Worm (Caenorhabditis elegans) whole organism, L1 larva: ENCODE measurements around the gene Y67A10A.7.

ENCODE experiments used
- C16A3.4 ChIP-seq: fragments of 150-350 bp; optimal IDR thresholded peaks from 2 replicates; lab custom pipeline; 2014; ENCODE audit warnings: missing biosample characterization, missing genetic modification characterization
- C34B4.2 ChIP-seq: sonication (generic microtip); optimal IDR thresholded peaks from 2 replicates; lab custom pipeline; 2017; ENCODE audit warnings: mild to moderate bottlenecking, missing genetic modification characterization, missing compliant biosample characterization
- aha-1 ChIP-seq: fragments of 150-350 bp; optimal IDR thresholded peaks from 2 replicates; lab custom pipeline; 2014; ENCODE audit warnings: missing biosample characterization, missing genetic modification characterization
- alr-1 ChIP-seq: fragments of 200-800 bp; sonication (Bioruptor generic); optimal IDR thresholded peaks from 2 replicates; lab custom pipeline; 2018; ENCODE audit warnings: borderline replicate concordance, mild to moderate bottlenecking, missing genetic modification characterization, missing compliant biosample characterization
- aly-2 ChIP-seq: fragments of 150-350 bp; optimal IDR thresholded peaks from 2 replicates; lab custom pipeline; 2014; ENCODE audit warnings: missing biosample characterization, missing genetic modification characterization
- ama-1 ChIP-seq: fragments of 150-350 bp; optimal IDR thresholded peaks from 2 replicates; lab custom pipeline; 2014
- blmp-1 ChIP-seq: fragments of 150-350 bp; optimal IDR thresholded peaks from 2 replicates; lab custom pipeline; 2014; ENCODE audit warnings: missing biosample characterization, missing genetic modification characterization
- ceh-82 ChIP-seq, 3 experiments: fragments of 150-350 bp in 1 of 3; sonication (generic microtip) in 2 of 3; optimal IDR thresholded peaks; 2 replicates each; lab custom pipeline; 2014 to 2017; ENCODE audit warnings: missing biosample characterization in 3 of 3, missing genetic modification characterization in 3 of 3
- ceh-88 ChIP-seq: fragments of 200-800 bp; sonication (Bioruptor generic); IDR thresholded peaks from 2 replicates; pipeline ENCODE4 v1.3.6; 2022; ENCODE audit warnings: missing genetic modification characterization, missing compliant biosample characterization
- ces-1 ChIP-seq: fragments of 150-350 bp; optimal IDR thresholded peaks from 2 replicates; lab custom pipeline; 2014; ENCODE audit warnings: missing biosample characterization, missing genetic modification reagents, missing genetic modification characterization
- dsc-1 ChIP-seq: sonication (generic microtip); optimal IDR thresholded peaks from 2 replicates; lab custom pipeline; 2016; ENCODE audit warnings: mild to moderate bottlenecking, missing genetic modification characterization, missing compliant biosample characterization
- efl-3 ChIP-seq: fragments of 200-800 bp; sonication (Bioruptor generic); optimal IDR thresholded peaks from 2 replicates; lab custom pipeline; 2018; ENCODE audit warnings: mild to moderate bottlenecking, missing genetic modification characterization, missing compliant biosample characterization
- egl-27 ChIP-seq, 2 experiments: fragments of 150-350 bp in 1 of 2; sonication (generic microtip); optimal IDR thresholded peaks; 3 replicates each; lab custom pipeline; 2017 to 2018; ENCODE audit warnings: missing biosample characterization in 2 of 2, missing genetic modification characterization in 2 of 2, missing genetic modification reagents in 2 of 2
- fkh-4 ChIP-seq: sonication (generic microtip); optimal IDR thresholded peaks from 2 replicates; lab custom pipeline; 2016; ENCODE audit warnings: missing compliant biosample characterization, missing genetic modification characterization, borderline replicate concordance
- fos-1 ChIP-seq: fragments of 150-350 bp; optimal IDR thresholded peaks from 2 replicates; lab custom pipeline; 2014; ENCODE audit warnings: missing biosample characterization, missing genetic modification characterization
- hlh-17 ChIP-seq: fragments of 200-800 bp; sonication (Bioruptor generic); optimal IDR thresholded peaks from 2 replicates; lab custom pipeline; 2018; ENCODE audit warnings: missing genetic modification characterization, mild to moderate bottlenecking, missing compliant biosample characterization, moderate library complexity, borderline replicate concordance
- hpl-2 ChIP-seq: fragments of 150-350 bp; optimal IDR thresholded peaks from 2 replicates; lab custom pipeline; 2014; ENCODE audit warnings: missing biosample characterization, missing genetic modification reagents, missing genetic modification characterization
- isw-1 ChIP-seq: fragments of 200-800 bp; sonication (Bioruptor generic); IDR thresholded peaks from 2 replicates; pipeline ENCODE4 v1.3.6; 2022; ENCODE audit warnings: missing genetic modification characterization, missing compliant biosample characterization
- lin-35 ChIP-seq, 2 experiments: fragments of 150-350 bp; optimal IDR thresholded peaks; 2 replicates each; lab custom pipeline; 2014; ENCODE audit warnings: missing biosample characterization in 2 of 2, missing genetic modification characterization in 2 of 2, missing genetic modification reagents in 2 of 2
- lin-39 ChIP-seq: fragments of 150-350 bp; optimal IDR thresholded peaks from 2 replicates; lab custom pipeline; 2014; ENCODE audit warnings: missing biosample characterization, missing genetic modification reagents, missing genetic modification characterization
- mdl-1 ChIP-seq, 2 experiments: fragments of 150-350 bp; optimal IDR thresholded peaks; 2 replicates each; lab custom pipeline; 2014 to 2017; ENCODE audit warnings: missing biosample characterization in 2 of 2, missing genetic modification characterization in 2 of 2, inconsistent platforms in 1 of 2
- mef-2 ChIP-seq: fragments of 150-350 bp; optimal IDR thresholded peaks from 2 replicates; lab custom pipeline; 2014; ENCODE audit warnings: missing biosample characterization, missing genetic modification characterization
- mep-1 ChIP-seq: fragments of 150-350 bp; optimal IDR thresholded peaks from 2 replicates; lab custom pipeline; 2014; ENCODE audit warnings: missing biosample characterization, missing genetic modification characterization
- nhr-11 ChIP-seq: fragments of 150-350 bp; optimal IDR thresholded peaks from 2 replicates; lab custom pipeline; 2014; ENCODE audit warnings: missing biosample characterization, missing genetic modification characterization
- nhr-19 ChIP-seq: fragments of 200-800 bp; sonication (Bioruptor generic); conservative IDR thresholded peaks from 2 replicates; pipeline ENCODE4 v1.3.6; 2022; ENCODE audit warnings: missing genetic modification characterization, missing compliant biosample characterization
- nhr-237 ChIP-seq: fragments of 150-350 bp; optimal IDR thresholded peaks from 2 replicates; lab custom pipeline; 2014; ENCODE audit warnings: missing biosample characterization, missing genetic modification characterization
- nhr-71 ChIP-seq: sonication (generic microtip); optimal IDR thresholded peaks from 2 replicates; lab custom pipeline; 2016; ENCODE audit warnings: mild to moderate bottlenecking, missing genetic modification characterization, moderate library complexity, missing compliant biosample characterization
- nhr-84 ChIP-seq: sonication (generic microtip); optimal IDR thresholded peaks from 2 replicates; lab custom pipeline; 2017; ENCODE audit warnings: missing biosample characterization, missing genetic modification characterization
- nhr-85 ChIP-seq: sonication (generic microtip); peaks from one replicate; lab custom pipeline; 2016; ENCODE audit warnings: missing genetic modification characterization, inconsistent platforms, missing compliant biosample characterization
- rnt-1 ChIP-seq: sonication (generic microtip); optimal IDR thresholded peaks from 2 replicates; lab custom pipeline; 2016; ENCODE audit warnings: mild to moderate bottlenecking, missing genetic modification characterization, moderate library complexity, missing compliant biosample characterization
- skn-1 ChIP-seq: fragments of 150-350 bp; optimal IDR thresholded peaks from 2 replicates; lab custom pipeline; 2014; ENCODE audit warnings: missing biosample characterization, missing genetic modification characterization
- snu-23 ChIP-seq: sonication (generic microtip); optimal IDR thresholded peaks from 2 replicates; lab custom pipeline; 2016; ENCODE audit warnings: missing genetic modification characterization, missing compliant biosample characterization
- sox-4 ChIP-seq: sonication (generic microtip); optimal IDR thresholded peaks from 2 replicates; lab custom pipeline; 2016; ENCODE audit warnings: missing genetic modification characterization, missing compliant biosample characterization
- swsn-7 ChIP-seq: sonication (generic microtip); optimal IDR thresholded peaks from 2 replicates; lab custom pipeline; 2016; ENCODE audit warnings: missing genetic modification characterization, missing compliant biosample characterization
- tlp-1 ChIP-seq: fragments of 150-350 bp; optimal IDR thresholded peaks from 2 replicates; lab custom pipeline; 2014; ENCODE audit warnings: missing biosample characterization, missing genetic modification characterization
- unc-30 ChIP-seq: sonication (generic microtip); optimal IDR thresholded peaks from 2 replicates; lab custom pipeline; 2017; ENCODE audit warnings: missing biosample characterization, missing genetic modification characterization
- xbp-1 ChIP-seq: sonication (generic microtip); optimal IDR thresholded peaks from 2 replicates; lab custom pipeline; 2016; ENCODE audit warnings: missing genetic modification characterization, missing compliant biosample characterization
- zip-4 ChIP-seq: fragments of 200-800 bp; sonication (Bioruptor generic); optimal IDR thresholded peaks from 2 replicates; lab custom pipeline; 2018; ENCODE audit warnings: mild to moderate bottlenecking, missing genetic modification characterization, moderate library complexity, missing compliant biosample characterization

Y67A10A.7 gene

ce11 chrIV:14377267-14377814 lies 3.4 kb downstream of the Y67A10A.7 start:
- no peak for TF ChIP-seq nhr-237 (tag; lab: Kevin White, UChicago)
- no peak for TF ChIP-seq unc-30
- no peak for TF ChIP-seq swsn-7 (tag; lab: Kevin White, UChicago)
- TF ChIP-seq alr-1 (tag; lab: Kevin White, UChicago) = no peak
- no peak for TF ChIP-seq C34B4.2 (tag; lab: Kevin White, UChicago)
- TF ChIP-seq hlh-17 (GFP tag; lab: Kevin White, UChicago) = no peak
- no peak for TF ChIP-seq aha-1 (tag; lab: Kevin White, UChicago)
- TF ChIP-seq zip-4 (GFP tag; lab: Kevin White, UChicago) = no peak
- no peak for TF ChIP-seq nhr-85 (tag; lab: Kevin White, UChicago)
- TF ChIP-seq mef-2 = no peak
- TF ChIP-seq efl-3 (GFP tag; lab: Kevin White, UChicago) = no peak
- no peak for TF ChIP-seq skn-1 (tag; lab: Kevin White, UChicago)
- TF ChIP-seq xbp-1 (tag; lab: Kevin White, UChicago) = no peak
- TF ChIP-seq mdl-1 (tag; optimal IDR thresholded peaks at IDR 0.05; lab: Kevin White, UChicago) = no peak
- no peak for TF ChIP-seq tlp-1 (tag; lab: Kevin White, UChicago)

- TF ChIP-seq nhr-84 (tag; lab: Kevin White, UChicago) (no peak), ceh-88 (no peak), sox-4 (tag; lab: Kevin White, UChicago) (no peak), ceh-82 (tag; optimal IDR thresholded peaks at IDR 0.05; lab: Kevin White, UChicago) (no peak), egl-27 (tag; optimal IDR thresholded peaks at IDR 0.05; lab: Kevin White, UChicago) (no peak), mdl-1 (tag; optimal IDR thresholded peaks at IDR 0.05; lab: Kevin White, UChicago) (no peak), hpl-2 (GFP tag; lab: Kevin White, UChicago) (no peak), snu-23 (GFP tag; lab: Kevin White, UChicago) (no peak), nhr-71 (tag; lab: Kevin White, UChicago) (no peak), ama-1 (lab: Kevin White, UChicago) (no peak)
These were observed 3.9 kb downstream of the Y67A10A.7 start for ce11 chrIV:14377850-14378249.

DNA sequence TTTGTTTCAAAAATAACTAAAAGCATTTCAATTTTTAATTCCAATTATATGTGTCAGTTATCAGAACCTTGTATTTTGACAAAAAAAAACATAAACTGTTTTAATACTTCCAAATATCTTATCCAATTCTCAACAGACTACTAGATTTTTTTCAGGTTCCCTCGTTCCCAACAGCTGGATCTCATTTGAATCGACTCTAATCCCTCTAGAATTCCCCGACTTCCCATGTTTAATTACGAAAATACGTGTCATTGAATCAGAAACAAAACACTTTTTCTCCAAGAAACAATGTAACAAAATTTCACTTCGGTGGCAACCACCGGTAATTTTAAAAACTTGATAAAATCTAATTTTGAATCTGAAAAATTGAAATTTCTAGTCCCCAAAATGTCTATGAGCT lies 5.3 kb downstream of the Y67A10A.7 start:
- TF ChIP-seq fkh-4 (tag; lab: Kevin White, UChicago) (peak; percentile 69), dsc-1 (tag; lab: Kevin White, UChicago) (peak; percentile 86), nhr-19 (GFP tag; lab: Robert Waterston, UW) (no peak)

DNA sequence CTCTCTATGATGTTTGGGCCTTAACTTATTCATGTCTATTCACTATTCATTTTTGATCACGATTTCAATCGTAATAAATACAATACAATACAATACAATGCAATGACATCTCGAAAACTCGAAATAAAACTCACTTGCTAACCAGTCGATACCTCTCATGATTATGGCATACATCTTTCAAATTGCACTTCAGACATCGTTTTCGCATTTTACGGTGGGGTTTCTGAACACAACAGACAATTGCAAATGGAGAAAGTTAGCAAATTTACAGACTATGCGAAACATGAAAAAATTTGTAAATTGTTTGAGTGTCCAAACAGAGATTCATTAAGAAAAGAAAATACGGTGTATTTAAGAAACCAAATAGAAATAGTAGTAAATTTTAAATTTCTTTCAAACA lies 9.6 kb downstream of the Y67A10A.7 start, which contains the start of gene paqr-3:
Gene paqr-3 (minus strand): TSS at position 210 of the 400 bp plus-strand sequence.
- TF ChIP-seq mep-1 (tag; lab: Kevin White, UChicago) = no peak
- no peak for TF ChIP-seq aly-2
- TF ChIP-seq rnt-1 = no peak
- TF ChIP-seq tlp-1 (tag; lab: Kevin White, UChicago) = no peak
- TF ChIP-seq sox-4 (tag; lab: Kevin White, UChicago) = no peak
- no peak for TF ChIP-seq ces-1
- no peak for TF ChIP-seq mdl-1 (tag; optimal IDR thresholded peaks at IDR 0.05; lab: Kevin White, UChicago)
- TF ChIP-seq lin-39 = no peak
- TF ChIP-seq blmp-1 (tag; lab: Kevin White, UChicago) = no peak
- TF ChIP-seq fos-1 (tag; lab: Kevin White, UChicago) = no peak
- no peak for TF ChIP-seq lin-35 (GFP tag; optimal IDR thresholded peaks at IDR 0.05; lab: Kevin White, UChicago)
- TF ChIP-seq isw-1 = no peak
- TF ChIP-seq C16A3.4 = no peak
- no peak for TF ChIP-seq nhr-11 (tag; lab: Kevin White, UChicago)
- TF ChIP-seq fkh-4 (tag; lab: Kevin White, UChicago) = no peak
- TF ChIP-seq skn-1 (tag; lab: Kevin White, UChicago) = no peak
